Worm (Caenorhabditis elegans) whole organism, early embryonic: ENCODE results near the gene fbxa-86.

Source experiments
- B0310.2 ChIP-seq: sonication (generic microtip); optimal IDR thresholded peaks from 2 replicates; lab custom pipeline; 2016; ENCODE audit warnings: mild to moderate bottlenecking, missing genetic modification characterization, missing compliant biosample characterization
- F13C5.2 ChIP-seq: sonication (generic microtip); optimal IDR thresholded peaks from 2 replicates; lab custom pipeline; 2017; ENCODE audit warnings: mild to moderate bottlenecking, missing genetic modification characterization, inconsistent platforms, missing compliant biosample characterization
- aly-1 ChIP-seq: sonication (generic microtip); optimal IDR thresholded peaks from 2 replicates; lab custom pipeline; 2016; ENCODE audit warnings: missing genetic modification characterization, missing compliant biosample characterization
- ama-1 ChIP-seq: fragments of 150-350 bp; optimal IDR thresholded peaks from 2 replicates; lab custom pipeline; 2014
- ceh-13 ChIP-seq: fragments of 200-800 bp; sonication (Bioruptor generic); optimal IDR thresholded peaks from 2 replicates; lab custom pipeline; 2018; ENCODE audit warnings: mild to moderate bottlenecking, missing genetic modification characterization, missing compliant biosample characterization
- ceh-36 ChIP-seq: sonication (generic microtip); optimal IDR thresholded peaks from 2 replicates; lab custom pipeline; 2016; ENCODE audit warnings: missing genetic modification characterization, inconsistent platforms, missing compliant biosample characterization
- ets-7 ChIP-seq: sonication (generic microtip); optimal IDR thresholded peaks from 2 replicates; lab custom pipeline; 2016; ENCODE audit warnings: missing genotype, missing genetic modification characterization, missing compliant biosample characterization
- flt-1 ChIP-seq: fragments of 200-800 bp; sonication (Bioruptor generic); IDR thresholded peaks from 2 replicates; pipeline ENCODE4 v1.3.6; 2022; ENCODE audit warnings: missing genetic modification characterization, missing compliant biosample characterization
- hmbx-1 ChIP-seq: sonication (generic microtip); optimal IDR thresholded peaks from 2 replicates; lab custom pipeline; 2016; ENCODE audit warnings: mild to moderate bottlenecking, missing genetic modification characterization, missing compliant biosample characterization
- hmg-4 ChIP-seq: fragments of 200-800 bp; sonication (Bioruptor generic); optimal IDR thresholded peaks from 2 replicates; lab custom pipeline; 2018; ENCODE audit warnings: mild to moderate bottlenecking, missing genetic modification characterization, missing compliant biosample characterization
- hnd-1 ChIP-seq: sonication (generic microtip); optimal IDR thresholded peaks from 2 replicates; lab custom pipeline; 2016; ENCODE audit warnings: missing genetic modification characterization, missing compliant biosample characterization
- pes-1 ChIP-seq: fragments of 200-800 bp; sonication (Bioruptor generic); IDR thresholded peaks from 2 replicates; pipeline ENCODE4 v1.3.6; 2022; ENCODE audit warnings: missing genetic modification reagents, missing genetic modification characterization, missing compliant biosample characterization
- scrt-1 ChIP-seq: fragments of 200-800 bp; sonication (Bioruptor generic); IDR thresholded peaks from 2 replicates; pipeline ENCODE4 v1.3.6; 2022; ENCODE audit warnings: missing genetic modification characterization, missing compliant biosample characterization
- sea-1 ChIP-seq: fragments of 200-800 bp; sonication (Bioruptor generic); conservative IDR thresholded peaks from 2 replicates; pipeline ENCODE4 v1.3.6; 2022; ENCODE audit warnings: missing genetic modification characterization, missing compliant biosample characterization
- tbx-11 ChIP-seq: fragments of 200-800 bp; sonication (Bioruptor generic); IDR thresholded peaks from 2 replicates; pipeline ENCODE4 v1.3.6; 2022; ENCODE audit warnings: missing genetic modification characterization, missing compliant biosample characterization
- tbx-37 ChIP-seq: fragments of 200-800 bp; sonication (Bioruptor generic); conservative IDR thresholded peaks from 2 replicates; pipeline ENCODE4 v1.3.6; 2022; ENCODE audit warnings: missing genetic modification reagents, missing genetic modification characterization, missing compliant biosample characterization
- tra-4 ChIP-seq: sonication (generic microtip); optimal IDR thresholded peaks from 2 replicates; lab custom pipeline; 2017; ENCODE audit warnings: missing genetic modification characterization, missing compliant biosample characterization

The fbxa-86 gene

DNA sequence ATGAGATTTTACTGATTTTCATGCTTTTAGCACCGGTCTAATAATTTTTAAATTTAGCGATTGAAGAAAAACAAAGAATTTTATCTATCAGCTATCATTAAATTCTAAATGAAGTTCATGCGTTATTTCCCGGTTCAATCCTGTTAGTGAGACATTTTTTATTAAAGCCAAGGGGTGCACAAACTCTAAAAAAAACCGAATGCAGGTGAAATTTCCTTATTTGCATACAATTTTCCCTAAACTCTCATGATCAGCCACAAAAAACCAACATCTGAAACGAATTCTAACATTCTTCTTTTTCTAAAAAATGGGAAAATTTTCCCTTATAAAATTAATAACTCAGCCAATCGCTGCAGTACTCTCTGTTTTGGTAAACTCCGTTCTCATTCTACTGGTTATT, 24.7 kb downstream of the fbxa-86 start, which contains the start of gene str-156:
Gene str-156, plus strand, starts transcription at position 301 of the 400 bp plus-strand sequence.
- TF ChIP-seq tra-4 (no peak), B0310.2 (tag; lab: Kevin White, UChicago) (no peak), flt-1 (no peak), tbx-37 (GFP tag; lab: Robert Waterston, UW) (no peak), ceh-36 (tag; lab: Kevin White, UChicago) (no peak), ama-1 (lab: Kevin White, UChicago) (no peak), hmg-4 (GFP tag; lab: Kevin White, UChicago) (no peak), tbx-11 (GFP tag; lab: Robert Waterston, UW) (no peak), sea-1 (GFP tag; lab: Robert Waterston, UW) (no peak), ets-7 (tag; lab: Kevin White, UChicago) (no peak), hmbx-1 (no peak), aly-1 (no peak), F13C5.2 (tag; lab: Kevin White, UChicago) (no peak), pes-1 (GFP tag; lab: Robert Waterston, UW) (no peak), hnd-1 (tag; lab: Kevin White, UChicago) (no peak), ceh-13 (no peak), scrt-1 (no peak)

DNA sequence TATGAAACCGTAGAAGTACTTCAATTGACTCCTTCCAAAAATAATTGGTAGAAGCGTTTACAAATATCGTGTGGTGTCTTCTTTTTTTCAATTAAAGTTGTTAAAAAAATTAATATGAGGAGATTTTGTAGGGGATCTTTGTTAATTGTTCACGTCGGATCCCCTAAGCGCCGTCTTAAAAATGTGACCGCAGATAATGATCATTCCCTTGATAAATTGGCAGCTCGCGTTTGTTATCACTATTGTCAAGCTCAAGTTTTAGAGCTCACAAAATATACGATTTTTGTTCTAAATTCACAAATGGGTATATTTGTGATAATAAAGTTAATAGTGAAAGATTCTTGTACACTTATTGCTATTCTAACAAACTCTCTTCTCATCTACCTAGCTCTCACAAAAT, 28.8 kb downstream of the fbxa-86 start, which contains the start of gene str-159:
Gene str-159, plus strand, starts transcription at position 301 of the 400 bp plus-strand sequence.
- TF ChIP-seq pes-1 (GFP tag; lab: Robert Waterston, UW), result no peak
- TF ChIP-seq aly-1, result no peak
- TF ChIP-seq hnd-1 (tag; lab: Kevin White, UChicago), result no peak
- TF ChIP-seq ceh-13, result no peak
- no peak for TF ChIP-seq sea-1 (GFP tag; lab: Robert Waterston, UW)
- no peak for TF ChIP-seq hmg-4 (GFP tag; lab: Kevin White, UChicago)
- TF ChIP-seq flt-1, result no peak
- no peak for TF ChIP-seq B0310.2 (tag; lab: Kevin White, UChicago)

DNA sequence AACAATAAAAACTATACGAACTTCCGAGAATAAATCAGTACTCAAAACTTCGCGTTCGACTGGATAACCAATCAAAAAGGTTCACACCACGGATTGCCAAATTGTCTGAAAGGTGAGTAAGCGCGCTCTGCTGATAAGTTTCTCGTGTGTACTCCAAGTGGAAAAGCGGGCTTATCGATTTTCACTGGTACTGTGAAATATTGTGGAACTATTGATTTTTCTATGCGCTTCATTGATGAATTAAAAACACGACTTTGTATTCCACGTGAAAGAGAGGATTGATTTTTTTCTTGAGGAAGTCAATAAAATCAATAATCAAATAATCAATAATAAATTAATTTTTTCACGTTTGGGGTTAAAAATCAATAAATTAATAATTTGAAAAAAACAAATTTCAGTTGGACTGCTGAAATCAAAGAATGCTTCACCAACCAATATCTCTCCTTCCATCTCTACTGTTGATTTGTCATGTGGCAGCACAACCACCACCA, 32.1 kb downstream of the fbxa-86 start, which contains the start of gene T08B6.4:
Gene T08B6.4, plus strand, starts transcription at position 51 of the 491 bp plus-strand sequence.
- TF ChIP-seq hmg-4 (GFP tag; lab: Kevin White, UChicago) (no peak), B0310.2 (tag; lab: Kevin White, UChicago) (no peak), flt-1 (no peak), tbx-11 (GFP tag; lab: Robert Waterston, UW) (no peak), tra-4 (no peak), pes-1 (GFP tag; lab: Robert Waterston, UW) (no peak), ets-7 (tag; lab: Kevin White, UChicago) (no peak), ceh-13 (no peak), ceh-36 (tag; lab: Kevin White, UChicago) (no peak), hmbx-1 (no peak), hnd-1 (tag; lab: Kevin White, UChicago) (no peak), aly-1 (no peak), ama-1 (lab: Kevin White, UChicago) (no peak), sea-1 (GFP tag; lab: Robert Waterston, UW) (no peak), scrt-1 (no peak), F13C5.2 (tag; lab: Kevin White, UChicago) (no peak), tbx-37 (GFP tag; lab: Robert Waterston, UW) (no peak)

DNA sequence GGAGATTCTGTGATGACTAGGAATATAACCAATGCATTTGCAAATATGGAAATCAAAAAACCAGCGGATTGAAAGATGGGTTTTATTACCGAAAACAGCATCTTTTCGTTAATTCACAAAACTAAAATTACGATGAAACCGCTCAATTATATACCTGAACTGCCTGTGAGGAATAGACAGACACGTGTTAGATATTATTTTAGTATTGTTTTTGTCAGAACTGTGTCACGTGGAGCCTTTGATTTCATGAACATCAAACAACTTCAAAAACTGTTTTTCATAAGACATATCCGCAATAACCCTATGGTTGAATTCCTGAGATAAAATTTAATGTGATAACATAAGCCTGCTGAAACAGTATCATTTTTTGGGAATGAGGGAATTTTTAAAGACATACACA, 33.9 kb downstream of the fbxa-86 start, which contains the start of gene str-161:
Gene str-161, minus strand, starts transcription at position 101 of the 400 bp plus-strand sequence.
- no peak for TF ChIP-seq aly-1
- TF ChIP-seq hmbx-1, result no peak
- TF ChIP-seq tra-4, result no peak
- TF ChIP-seq ets-7 (tag; lab: Kevin White, UChicago), result no peak

DNA sequence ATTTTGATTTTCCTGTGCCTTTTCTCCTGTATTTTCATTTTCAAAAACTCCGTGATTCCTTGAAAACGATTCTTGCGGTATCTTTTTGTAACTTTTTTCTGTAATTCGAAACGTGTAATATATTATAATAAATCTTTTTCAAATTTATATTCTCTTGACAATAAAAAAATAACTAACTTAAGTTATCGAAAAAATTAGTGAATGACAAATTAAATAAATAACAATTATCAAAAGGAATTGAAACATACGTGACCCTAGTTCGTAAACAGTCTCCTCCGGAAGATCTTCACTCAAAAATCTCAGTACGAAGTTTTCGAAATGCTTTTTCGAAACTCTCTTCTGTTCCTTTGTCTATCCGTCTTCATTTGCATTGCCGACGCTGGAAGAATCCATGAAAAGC, 47.3 kb downstream of the fbxa-86 start, which contains the start of gene T08B6.9:
Gene T08B6.9, plus strand, starts transcription at position 301 of the 400 bp plus-strand sequence.
- TF ChIP-seq ets-7 (tag; lab: Kevin White, UChicago) (no peak), scrt-1 (no peak), ceh-13 (no peak), hmg-4 (GFP tag; lab: Kevin White, UChicago) (no peak), hnd-1 (tag; lab: Kevin White, UChicago) (no peak), tbx-11 (GFP tag; lab: Robert Waterston, UW) (no peak), hmbx-1 (no peak), tra-4 (no peak), ama-1 (lab: Kevin White, UChicago) (no peak)

DNA sequence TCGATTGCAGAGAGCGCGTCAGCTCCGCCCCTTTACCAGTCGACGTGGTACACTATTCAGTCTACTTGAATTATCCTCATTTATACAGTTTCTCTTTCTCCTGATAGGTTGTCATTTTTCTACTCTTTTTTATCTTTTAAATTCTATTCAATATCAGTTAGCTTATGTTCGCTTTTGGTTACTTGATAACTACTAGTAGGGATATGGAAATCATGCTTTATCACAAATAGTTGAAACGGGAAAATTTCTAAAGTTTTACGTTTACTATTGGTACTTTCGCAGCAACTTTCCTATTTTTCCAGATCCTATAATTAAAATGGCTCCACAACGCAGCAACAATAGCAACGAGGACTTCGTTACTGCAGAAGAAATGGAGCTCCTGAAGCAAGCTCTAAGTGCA, 48.2 kb downstream of the fbxa-86 start, which contains the start of gene sgnh-1:
Gene sgnh-1, plus strand, starts transcription at position 301 of the 400 bp plus-strand sequence.
- TF ChIP-seq hmbx-1 (no peak), sea-1 (GFP tag; lab: Robert Waterston, UW) (no peak), hnd-1 (tag; lab: Kevin White, UChicago) (no peak), ceh-36 (tag; lab: Kevin White, UChicago) (no peak), tbx-11 (GFP tag; lab: Robert Waterston, UW) (no peak), hmg-4 (GFP tag; lab: Kevin White, UChicago) (no peak), pes-1 (GFP tag; lab: Robert Waterston, UW) (no peak), B0310.2 (tag; lab: Kevin White, UChicago) (no peak), aly-1 (no peak), flt-1 (no peak), ceh-13 (no peak), ama-1 (lab: Kevin White, UChicago) (no peak)

DNA sequence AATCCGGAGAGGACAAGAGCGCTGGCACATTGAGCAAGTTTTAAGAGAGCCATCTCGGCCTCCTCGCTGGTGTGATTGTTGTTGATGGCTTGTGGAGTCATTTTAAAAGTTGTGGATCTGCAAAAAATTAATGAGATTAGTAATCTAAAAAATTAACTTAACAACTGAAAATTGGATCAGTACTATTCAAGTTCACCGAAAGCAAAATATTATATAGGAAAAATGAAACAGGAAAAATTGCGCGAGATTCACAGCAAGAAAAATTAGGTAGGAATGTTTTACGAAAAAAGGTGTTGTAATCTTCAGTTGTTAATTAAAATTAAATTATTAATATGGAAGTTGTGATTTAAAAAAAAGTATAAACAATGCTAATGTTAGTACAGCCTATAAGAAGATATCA, 50.6 kb downstream of the fbxa-86 start, which contains the start of gene T08B6.1:
Gene T08B6.1, minus strand, starts transcription at position 101 of the 400 bp plus-strand sequence.
- TF ChIP-seq hnd-1 (tag; lab: Kevin White, UChicago) (no peak), sea-1 (GFP tag; lab: Robert Waterston, UW) (no peak), aly-1 (no peak), hmg-4 (GFP tag; lab: Kevin White, UChicago) (no peak)
